Fruit fly (Drosophila melanogaster): ENCODE results near the gene CG43092.

Gene CG43092

dm6 chr3R:22781412-22781811 is 11.9 kb upstream of the CG43092 start (continued):
- TF ChIP-seq CG6254 (GFP tag; optimal IDR thresholded peaks at IDR 0.05) (peak; percentile 28), zf30C (GFP tag; optimal IDR thresholded peaks at IDR 0.05) (no peak), Ptx1 (GFP tag; IDR thresholded peaks at IDR 0.05) (no peak), Meics (GFP tag; optimal IDR thresholded peaks at IDR 0.05) (no peak), da (GFP tag; optimal IDR thresholded peaks at IDR 0.05) (no peak), CG9215 (GFP tag; IDR thresholded peaks at IDR 0.05) (no peak), D19B (GFP tag; optimal IDR thresholded peaks at IDR 0.05) (no peak), tgo (GFP tag; IDR thresholded peaks at IDR 0.05) (no peak), CG5245 (GFP tag; optimal IDR thresholded peaks at IDR 0.05) (no peak), Gsc (GFP tag; IDR thresholded peaks at IDR 0.05) (no peak), CG32767 (GFP tag; IDR thresholded peaks at IDR 0.05) (no peak), CG11247 (GFP tag; IDR thresholded peaks at IDR 0.05) (0 out of 2 replicates have a peak, but pooled peaks have one; percentile 11), az2 (GFP tag; optimal IDR thresholded peaks at IDR 0.05) (no peak), CG16813 (GFP tag; IDR thresholded peaks at IDR 0.05; ENCODE audit: partially characterized antibody) (no peak), tna (GFP tag; IDR thresholded peaks at IDR 0.05; ENCODE audit: partially characterized antibody) (no peak), nau (GFP tag; optimal IDR thresholded peaks at IDR 0.05) (no peak), grau (tag; optimal IDR thresholded peaks at IDR 0.05) (no peak), HHEX (GFP tag; optimal IDR thresholded peaks at IDR 0.05) (no peak), pnt (GFP tag; optimal IDR thresholded peaks at IDR 0.05) (no peak), CG15073 (GFP tag; optimal IDR thresholded peaks at IDR 0.05) (no peak), shn (GFP tag; optimal IDR thresholded peaks at IDR 0.05) (no peak), Tbp (GFP tag; optimal IDR thresholded peaks at IDR 0.05) (no peak), cwo (GFP tag; optimal IDR thresholded peaks at IDR 0.05) (no peak), CG10543 (GFP tag; optimal IDR thresholded peaks at IDR 0.05) (peak; percentile 45), CG3726 (GFP tag; IDR thresholded peaks at IDR 0.05) (no peak), Blimp-1 (GFP tag; optimal IDR thresholded peaks at IDR 0.05) (peak; percentile 29), zfh1 (GFP tag; IDR thresholded peaks at IDR 0.05) (no peak), row (GFP tag; IDR thresholded peaks at IDR 0.05) (no peak; the same call in 2 of the 3 replicates), Atf3 (GFP tag; optimal IDR thresholded peaks at IDR 0.05) (no peak), HLHmδ (GFP tag; optimal IDR thresholded peaks at IDR 0.05) (no peak), Dll (GFP tag; IDR thresholded peaks at IDR 0.05; ENCODE audit: partially characterized antibody) (no peak), crp (GFP tag; optimal IDR thresholded peaks at IDR 0.05) (no peak), CG17802 (tag; optimal IDR thresholded peaks at IDR 0.05) (no peak), BEAF-32 (GFP tag; optimal IDR thresholded peaks at IDR 0.05) (no peak), Hmr (GFP tag; optimal IDR thresholded peaks at IDR 0.05) (peak; percentile 20), CG2129 (GFP tag; IDR thresholded peaks at IDR 0.05; ENCODE audit: partially characterized antibody) (no peak), gsb (GFP tag; IDR thresholded peaks at IDR 0.05) (peak; percentile 48; the same call in 1 of the 2 replicates), btn (GFP tag; optimal IDR thresholded peaks at IDR 0.05) (no peak), kni (GFP tag; optimal IDR thresholded peaks at IDR 0.05) (no peak), esg (GFP tag; conservative IDR thresholded peaks at IDR 0.05) (no peak), abd-A (tag; optimal IDR thresholded peaks at IDR 0.05) (no peak), Myb (GFP tag; optimal IDR thresholded peaks at IDR 0.05) (no peak), D19A (tag; optimal IDR thresholded peaks at IDR 0.05) (no peak), ab (GFP tag; optimal IDR thresholded peaks at IDR 0.05) (no peak), Rfx (GFP tag; IDR thresholded peaks at IDR 0.05) (peak; percentile 29; the same call in 1 of the 2 replicates), CG10147 (GFP tag; optimal IDR thresholded peaks at IDR 0.05) (peak; percentile 49), ara (GFP tag; IDR thresholded peaks at IDR 0.05) (no peak), inv (GFP tag; IDR thresholded peaks at IDR 0.05; ENCODE audit: partially characterized antibody) (no peak), CG6854 (GFP tag; optimal IDR thresholded peaks at IDR 0.05) (no peak), C15 (GFP tag; IDR thresholded peaks at IDR 0.05) (no peak), CG17829 (tag; optimal IDR thresholded peaks at IDR 0.05) (peak; percentile 7)

Measured in whole organism, embryonic.